Fruit fly (Drosophila melanogaster): ENCODE data around the gene Ssb-c31a.
A peak's percentile ranks its signal among the peaks of the same experiment; 100 is the strongest.

Gene Ssb-c31a

DNA sequence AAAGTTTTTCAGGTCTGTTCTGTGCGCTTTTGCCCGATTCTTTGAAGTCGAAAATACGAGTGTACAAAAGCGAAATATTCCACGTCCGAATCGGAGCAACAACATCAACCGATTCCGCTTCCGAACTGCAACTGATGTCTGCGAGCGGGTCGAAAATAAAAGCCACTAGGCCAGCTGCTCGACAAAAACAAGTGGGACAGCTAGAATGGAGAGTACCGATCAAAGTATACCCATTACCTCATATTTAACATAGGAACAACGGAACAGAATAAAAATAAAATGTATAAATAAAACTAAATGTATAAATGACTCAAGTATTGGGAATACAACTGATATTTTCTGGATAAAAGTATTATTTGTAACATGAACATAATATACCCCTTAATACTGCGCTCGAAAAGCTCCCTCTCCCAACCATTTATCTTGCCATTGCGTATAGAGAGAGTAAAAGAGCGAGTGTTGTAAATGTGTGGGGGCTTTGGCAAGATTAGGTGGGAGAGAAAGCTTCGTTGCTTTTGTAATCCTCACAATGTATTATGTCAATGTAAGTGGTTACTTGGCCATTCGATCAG, 6.1 kb upstream of the Ssb-c31a start, which contains the start of gene SLC5A11 (continued):
- TF ChIP-seq Doc2 (GFP tag; IDR thresholded peaks at IDR 0.05): peak; percentile 87
- peak; percentile 100 for TF ChIP-seq Aef1 (GFP tag; IDR thresholded peaks at IDR 0.05)
- peak in 1 of 2 experiments; percentile 100 for TF ChIP-seq Eip74EF (GFP tag; optimal IDR thresholded peaks at IDR 0.05)
- peak; percentile 68; the same call in 2 of the 3 replicates for TF ChIP-seq Optix (GFP tag; IDR thresholded peaks at IDR 0.05)
- TF ChIP-seq gro (GFP tag; optimal IDR thresholded peaks at IDR 0.05): peak; percentile 99
- peak; percentile 98 for TF ChIP-seq chm (GFP tag; IDR thresholded peaks at IDR 0.05)
- peak; percentile 92 for TF ChIP-seq maf-S (GFP tag; optimal IDR thresholded peaks at IDR 0.05)
- TF ChIP-seq Dek (tag; optimal IDR thresholded peaks at IDR 0.05): peak; percentile 96
- TF ChIP-seq CG17912 (GFP tag; optimal IDR thresholded peaks at IDR 0.05): peak; percentile 59
- peak; percentile 88 for TF ChIP-seq ap (GFP tag; IDR thresholded peaks at IDR 0.05)
- peak; percentile 15 for TF ChIP-seq disco-r (GFP tag; optimal IDR thresholded peaks at IDR 0.05)
- TF ChIP-seq rib (GFP tag; IDR thresholded peaks at IDR 0.05): peak; percentile 95
- no peak for TF ChIP-seq Dll (GFP tag; IDR thresholded peaks at IDR 0.05; ENCODE audit: partially characterized antibody)
- peak; percentile 96 for TF ChIP-seq Usf (GFP tag; optimal IDR thresholded peaks at IDR 0.05)
- TF ChIP-seq CG2120 (GFP tag; optimal IDR thresholded peaks at IDR 0.05): peak; percentile 95
- TF ChIP-seq CG15479 (GFP tag; optimal IDR thresholded peaks at IDR 0.05): peak; percentile 59
- peak; percentile 93 for TF ChIP-seq CG8290 (GFP tag; optimal IDR thresholded peaks at IDR 0.05)
- TF ChIP-seq CG8290 (tag; optimal IDR thresholded peaks at IDR 0.05): peak in 1 of 2 experiments; percentile 57
- TF ChIP-seq CkIIα-i1 (GFP tag; IDR thresholded peaks at IDR 0.05): no peak
- no peak for TF ChIP-seq Doc3 (GFP tag; IDR thresholded peaks at IDR 0.05; ENCODE audit: partially characterized antibody)
- TF ChIP-seq CG7556 (GFP tag; optimal IDR thresholded peaks at IDR 0.05): peak; percentile 99
- TF ChIP-seq CG2712 (tag; optimal IDR thresholded peaks at IDR 0.05): peak; percentile 98
- TF ChIP-seq Dp (GFP tag; optimal IDR thresholded peaks at IDR 0.05): peak; percentile 5
- TF ChIP-seq CG4282 (GFP tag; optimal IDR thresholded peaks at IDR 0.05): peak; percentile 81
- peak; percentile 97 for TF ChIP-seq BtbVII (GFP tag; optimal IDR thresholded peaks at IDR 0.05)
- peak in 1 of 2 experiments; percentile 60 for TF ChIP-seq insv (GFP tag; optimal IDR thresholded peaks at IDR 0.05)
- peak; percentile 98 for TF ChIP-seq Hmr (GFP tag; optimal IDR thresholded peaks at IDR 0.05)
- TF ChIP-seq danr (GFP tag; IDR thresholded peaks at IDR 0.05): peak; percentile 99
- TF ChIP-seq exex (tag; optimal IDR thresholded peaks at IDR 0.05): peak; percentile 85
- TF ChIP-seq jigr1 (GFP tag; IDR thresholded peaks at IDR 0.05): peak; percentile 98
- peak; percentile 88 for TF ChIP-seq CG17612 (GFP tag; IDR thresholded peaks at IDR 0.05)
- peak; percentile 89 for TF ChIP-seq CG7987 (GFP tag; optimal IDR thresholded peaks at IDR 0.05)
- peak; percentile 72 for TF ChIP-seq twi (tag; optimal IDR thresholded peaks at IDR 0.05)
- peak; percentile 82 for TF ChIP-seq CG31365 (tag; optimal IDR thresholded peaks at IDR 0.05)
- TF ChIP-seq Atf6 (GFP tag; IDR thresholded peaks at IDR 0.05): peak; percentile 100
- peak; percentile 99 for TF ChIP-seq dysf (GFP tag; IDR thresholded peaks at IDR 0.05)
- peak; percentile 93 for TF ChIP-seq CG9437 (GFP tag; optimal IDR thresholded peaks at IDR 0.05)
- peak; percentile 84 for TF ChIP-seq sens (GFP tag)
- TF ChIP-seq CG10654 (GFP tag; optimal IDR thresholded peaks at IDR 0.05): peak; percentile 98
- TF ChIP-seq Vsx1 (GFP tag; optimal IDR thresholded peaks at IDR 0.05): peak; percentile 95
- TF ChIP-seq CG8359 (GFP tag; optimal IDR thresholded peaks at IDR 0.05; ENCODE audit: borderline replicate concordance): peak; percentile 82
- TF ChIP-seq NC2α (GFP tag; optimal IDR thresholded peaks at IDR 0.05): peak; percentile 22
- TF ChIP-seq Adf1 (GFP tag; IDR thresholded peaks at IDR 0.05): peak; percentile 80
- TF ChIP-seq sc (optimal IDR thresholded peaks at IDR 0.05): no peak
- TF ChIP-seq sc (GFP tag; optimal IDR thresholded peaks at IDR 0.05): peak; percentile 88
- TF ChIP-seq psq (GFP tag; optimal IDR thresholded peaks at IDR 0.05): peak; percentile 96
- TF ChIP-seq CG1792 (GFP tag; optimal IDR thresholded peaks at IDR 0.05): peak; percentile 98
- peak; percentile 95 for TF ChIP-seq CG17361 (GFP tag; IDR thresholded peaks at IDR 0.05)
- peak; percentile 100 for TF ChIP-seq CG7839 (tag; optimal IDR thresholded peaks at IDR 0.05)
- TF ChIP-seq CG2199 (GFP tag; IDR thresholded peaks at IDR 0.05): peak; percentile 91
- peak; percentile 88 for TF ChIP-seq CG14710 (tag; optimal IDR thresholded peaks at IDR 0.05)

Measured in whole organism, embryonic.